Fruit fly (Drosophila melanogaster) whole organism: ENCODE data around the gene TwdlZ.

Experiments
- CG8478 ChIP-seq: fragments of >200 bp; optimal IDR thresholded peaks from 2 replicates; lab custom pipeline; 2018; ENCODE audit warnings: inconsistent platforms
- Dll ChIP-seq: fragments of >200 bp; optimal IDR thresholded peaks from 2 replicates; lab custom pipeline; 2017
- pan ChIP-seq: fragments of >200 bp; optimal IDR thresholded peaks from 2 replicates; lab custom pipeline; 2017
- psq ChIP-seq: fragments of >200 bp; optimal IDR thresholded peaks from 2 replicates; lab custom pipeline; 2017
- usp ChIP-seq: fragments of >200 bp; optimal IDR thresholded peaks from 2 replicates; lab custom pipeline; 2017; ENCODE audit warnings: missing biosample characterization, missing genetic modification characterization, mixed read lengths

- TF ChIP-seq psq (lab: Kevin White, UChicago) (no peak), pan (no peak), CG8478 (lab: Kevin White, UChicago) (no peak), Dll (lab: Kevin White, UChicago) (no peak), usp (no peak)
These were observed 23.6 kb downstream of the TwdlZ start for dm6 chrX:16761531-16761930.
